Worm (Caenorhabditis elegans): ENCODE data around the gene ZK470.6.

The ZK470.6 gene

DNA sequence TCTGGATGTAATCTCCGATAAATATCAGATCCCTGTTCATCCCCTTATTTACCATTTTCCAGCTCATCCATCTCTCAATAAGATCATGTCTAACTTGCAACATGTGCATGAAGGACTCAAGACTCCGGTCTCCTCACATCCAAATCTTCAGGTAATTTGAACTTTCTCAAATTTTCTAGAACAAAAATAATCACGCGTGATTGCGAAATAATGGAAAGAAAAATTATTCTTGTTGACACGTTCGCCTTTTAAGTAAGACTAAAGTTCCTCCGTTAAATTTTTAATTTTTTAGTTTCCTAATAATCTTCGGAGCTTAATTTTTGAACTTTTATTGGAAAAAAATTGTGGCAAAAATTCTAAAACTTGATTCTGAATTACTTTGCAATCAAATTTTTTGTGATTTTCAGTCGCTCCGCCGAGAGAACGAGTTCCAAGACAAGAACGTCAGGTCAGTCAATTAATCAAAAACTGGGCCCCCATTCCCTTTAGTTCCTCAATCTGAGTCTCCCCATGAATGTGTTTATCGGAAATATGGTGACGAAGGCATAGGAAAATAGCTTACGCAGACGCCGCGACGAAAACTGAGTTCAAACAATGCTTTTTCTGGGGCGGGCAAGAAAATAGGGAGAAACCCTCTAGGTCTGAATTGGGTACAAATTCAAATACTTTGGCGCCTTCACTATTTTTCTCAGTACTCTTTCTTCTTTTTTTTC, 39.7 kb downstream of the ZK470.6 start:
- TF ChIP-seq elt-4 (tag; optimal IDR thresholded peaks at IDR 0.05) (no peak), pros-1 (tag; optimal IDR thresholded peaks at IDR 0.05) (no peak), C08G9.2 (tag; optimal IDR thresholded peaks at IDR 0.05) (no peak), elt-2 (tag; optimal IDR thresholded peaks at IDR 0.05) (no peak), unc-86 (tag; optimal IDR thresholded peaks at IDR 0.05) (no peak), npax-4 (tag; optimal IDR thresholded peaks at IDR 0.05) (no peak), unc-42 (tag; optimal IDR thresholded peaks at IDR 0.05) (no peak)

DNA sequence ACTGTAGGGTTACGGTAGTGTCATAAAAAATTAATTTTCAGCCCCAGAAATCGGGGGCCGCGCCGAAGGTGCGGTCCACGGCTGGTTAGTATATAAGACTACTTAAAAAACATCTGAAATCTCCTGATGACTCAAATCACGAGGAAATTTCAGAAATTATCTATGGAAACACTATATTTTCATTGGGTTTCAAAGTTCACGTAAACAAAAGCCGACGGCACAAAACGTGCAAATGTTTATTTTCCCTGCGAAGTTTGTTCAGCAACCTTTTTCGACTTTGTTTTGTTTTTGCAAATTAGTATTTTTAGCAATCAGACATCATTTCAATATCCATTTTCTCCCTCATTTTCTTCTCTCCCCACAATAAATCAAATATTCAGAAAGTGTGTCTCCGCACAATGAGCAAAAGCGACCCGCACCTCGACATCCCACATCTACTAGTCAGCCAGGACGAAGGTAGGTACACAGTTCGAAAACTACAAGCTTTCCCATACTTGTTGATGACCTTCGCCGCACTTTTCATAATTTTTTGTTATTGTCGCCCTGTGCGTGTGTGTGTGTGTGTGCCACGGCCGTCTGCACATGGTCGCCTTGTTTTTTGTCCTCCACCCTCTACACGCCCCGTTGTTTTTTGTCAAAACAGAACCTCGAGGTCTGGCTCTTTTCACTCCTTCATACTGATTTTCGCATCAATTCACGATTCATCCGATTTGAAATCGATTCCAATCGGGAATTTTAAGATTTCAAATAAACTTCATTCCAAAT, 40.6 kb downstream of the ZK470.6 start:
- TF ChIP-seq pax-1 (tag; optimal IDR thresholded peaks at IDR 0.05) (no peak), unc-86 (tag; optimal IDR thresholded peaks at IDR 0.05) (no peak), pag-3 (tag; optimal IDR thresholded peaks at IDR 0.05; ENCODE audit: borderline replicate concordance) (no peak), pha-4 (tag; optimal IDR thresholded peaks at IDR 0.05) (no peak)

DNA sequence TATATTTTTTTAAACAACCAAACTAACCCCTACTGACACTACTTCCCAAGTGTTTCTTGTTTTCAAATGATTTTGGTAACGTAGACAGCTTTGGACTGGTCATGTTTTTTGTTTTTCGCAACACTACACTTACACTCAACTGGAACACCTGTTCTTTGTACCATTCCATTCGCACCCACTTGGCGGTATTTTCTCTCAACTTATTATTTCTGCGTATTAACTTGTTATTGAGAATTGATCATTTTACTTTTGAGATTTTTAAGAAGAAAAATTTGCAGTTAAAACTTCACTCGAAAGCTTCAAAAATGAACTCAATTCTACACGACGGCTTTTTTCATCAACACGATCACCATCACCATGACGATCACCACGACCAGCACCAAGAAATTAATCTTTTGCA, 42.4 kb downstream of the ZK470.6 start, which contains the start of gene ZK470.2:
Gene ZK470.2 (plus strand): TSS at position 301 of the 400 bp plus-strand sequence.
- TF ChIP-seq dmd-4 (tag; optimal IDR thresholded peaks at IDR 0.05; ENCODE audit: borderline replicate concordance): no peak

DNA sequence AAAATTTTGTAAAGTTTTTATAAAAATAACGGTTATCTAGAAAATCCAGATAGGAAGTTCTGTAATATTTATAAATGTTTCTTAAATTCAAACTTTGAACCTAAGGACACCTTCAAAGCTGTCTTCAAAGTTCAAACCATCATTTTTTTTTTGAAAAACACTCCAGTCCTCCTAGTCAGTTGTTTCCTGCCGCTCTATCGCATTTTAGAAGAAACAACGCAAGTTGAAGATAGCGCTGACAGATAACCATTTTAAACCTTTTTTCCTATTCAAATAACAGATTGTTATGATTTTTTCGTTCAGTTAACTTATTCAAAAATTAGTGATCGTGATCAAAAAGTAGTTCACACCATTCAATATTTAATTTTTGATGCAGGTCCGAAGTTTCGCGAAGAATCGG, 43.9 kb downstream of the ZK470.6 start:
- TF ChIP-seq ceh-45 (GFP tag; IDR thresholded peaks at IDR 0.05) (no peak), ceh-31 (tag; optimal IDR thresholded peaks at IDR 0.05) (no peak), syd-9 (tag; optimal IDR thresholded peaks at IDR 0.05) (no peak), odd-2 (tag; optimal IDR thresholded peaks at IDR 0.05) (no peak), hlh-8 (tag; optimal IDR thresholded peaks at IDR 0.05) (no peak), lim-6 (tag; optimal IDR thresholded peaks at IDR 0.05) (no peak), dmd-4 (tag; optimal IDR thresholded peaks at IDR 0.05; ENCODE audit: borderline replicate concordance) (no peak), pax-1 (tag; optimal IDR thresholded peaks at IDR 0.05) (no peak), ceh-6 (GFP tag; optimal IDR thresholded peaks at IDR 0.05) (no peak), ceh-24 (tag; optimal IDR thresholded peaks at IDR 0.05) (no peak), unc-86 (tag; optimal IDR thresholded peaks at IDR 0.05) (no peak), ceh-18 (tag; optimal IDR thresholded peaks at IDR 0.05) (no peak), madf-2 (tag; optimal IDR thresholded peaks at IDR 0.05) (no peak), hlh-30 (tag; optimal IDR thresholded peaks at IDR 0.05; ENCODE audit: insufficient read depth) (no peak), K09A11.1 (tag; optimal IDR thresholded peaks at IDR 0.05; ENCODE audit: insufficient read depth) (no peak)

DNA sequence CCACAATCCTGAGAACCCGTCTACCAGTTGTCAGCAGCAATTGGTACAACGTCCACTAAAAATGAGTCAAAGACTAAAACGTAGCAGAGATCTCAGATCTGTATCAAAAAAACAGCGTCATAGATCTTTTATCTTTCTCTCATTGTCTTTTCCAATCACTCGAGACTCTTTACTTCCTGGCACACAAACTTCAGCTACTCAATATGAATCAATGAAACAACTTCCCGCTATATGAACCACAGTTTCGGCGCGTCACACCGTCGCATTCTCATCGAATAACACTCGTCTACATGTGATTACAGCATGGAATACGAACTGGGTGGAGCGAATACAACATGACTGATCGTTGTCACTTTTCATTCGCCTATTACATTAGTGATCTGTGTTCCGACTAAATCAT, 45.1 kb downstream of the ZK470.6 start:
- TF ChIP-seq K09A11.1 (tag; optimal IDR thresholded peaks at IDR 0.05; ENCODE audit: insufficient read depth) (no peak), pha-2 (tag; optimal IDR thresholded peaks at IDR 0.05) (no peak), elt-2 (tag; optimal IDR thresholded peaks at IDR 0.05) (no peak), elt-4 (tag; optimal IDR thresholded peaks at IDR 0.05) (no peak), zip-5 (tag; optimal IDR thresholded peaks at IDR 0.05) (no peak), mec-3 (tag; optimal IDR thresholded peaks at IDR 0.05; ENCODE audit: borderline replicate concordance) (no peak), ceh-22 (tag; optimal IDR thresholded peaks at IDR 0.05) (no peak), lim-6 (tag; optimal IDR thresholded peaks at IDR 0.05) (no peak), sox-2 (GFP tag; IDR thresholded peaks at IDR 0.05) (no peak), rnt-1 (tag; optimal IDR thresholded peaks at IDR 0.05) (no peak), ceh-14 (tag; optimal IDR thresholded peaks at IDR 0.05) (no peak), unc-3 (GFP tag; conservative IDR thresholded peaks at IDR 0.05) (no peak), unc-3 (tag; optimal IDR thresholded peaks at IDR 0.05) (no peak), ttx-3 (tag; optimal IDR thresholded peaks at IDR 0.05) (no peak), pqm-1 (tag; optimal IDR thresholded peaks at IDR 0.05) (no peak), che-1 (tag; optimal IDR thresholded peaks at IDR 0.05) (no peak), unc-42 (tag; optimal IDR thresholded peaks at IDR 0.05) (no peak), lin-11 (tag; optimal IDR thresholded peaks at IDR 0.05) (no peak)

All from whole organism, late embryonic.